Fruit fly (Drosophila melanogaster): ENCODE results near the gene Acbp5.

Gene Acbp5

dm6 chr3L:8767876-8768275 lies 20.5 kb downstream of the Acbp5 start (continued):
- TF ChIP-seq Hmr (GFP tag; optimal IDR thresholded peaks at IDR 0.05) (peak; percentile 70), CG5953 (GFP tag; IDR thresholded peaks at IDR 0.05) (no peak), cad (GFP tag; optimal IDR thresholded peaks at IDR 0.05) (no peak), ken (GFP tag; IDR thresholded peaks at IDR 0.05) (no peak), ase (GFP tag; IDR thresholded peaks at IDR 0.05) (no peak), CG11398 (GFP tag; optimal IDR thresholded peaks at IDR 0.05) (no peak), ATbp (GFP tag; optimal IDR thresholded peaks at IDR 0.05) (no peak), CG30431 (GFP tag; optimal IDR thresholded peaks at IDR 0.05) (no peak), Nf-YA (GFP tag; IDR thresholded peaks at IDR 0.05) (no peak), Dek (tag; optimal IDR thresholded peaks at IDR 0.05) (no peak), Hr3 (GFP tag; optimal IDR thresholded peaks at IDR 0.05) (no peak), btn (GFP tag; optimal IDR thresholded peaks at IDR 0.05) (no peak), wdn (GFP tag; IDR thresholded peaks at IDR 0.05) (no peak), NFAT (GFP tag; IDR thresholded peaks at IDR 0.05) (no peak), slbo (GFP tag; IDR thresholded peaks at IDR 0.05) (peak; percentile 70), Sin3A (optimal IDR thresholded peaks at IDR 0.05) (no peak), HmgZ (tag; optimal IDR thresholded peaks at IDR 0.05) (peak; percentile 56), CG12219 (GFP tag; optimal IDR thresholded peaks at IDR 0.05) (peak; percentile 35), gce (GFP tag; IDR thresholded peaks at IDR 0.05) (no peak), CG32532 (GFP tag; IDR thresholded peaks at IDR 0.05) (no peak; the same call in 1 of the 2 replicates), CG5180 (GFP tag; optimal IDR thresholded peaks at IDR 0.05) (peak; percentile 3), CG30403 (GFP tag; optimal IDR thresholded peaks at IDR 0.05) (peak; percentile 69), CG8388 (GFP tag; optimal IDR thresholded peaks at IDR 0.05) (peak; percentile 74), grau (tag; optimal IDR thresholded peaks at IDR 0.05) (peak; percentile 62), az2 (GFP tag; optimal IDR thresholded peaks at IDR 0.05) (no peak), vvl (GFP tag; IDR thresholded peaks at IDR 0.05) (no peak), CG18476 (GFP tag; optimal IDR thresholded peaks at IDR 0.05) (peak; percentile 24), corto (GFP tag; optimal IDR thresholded peaks at IDR 0.05) (no peak), Nf-YB (GFP tag; optimal IDR thresholded peaks at IDR 0.05) (no peak), CG14441 (GFP tag; IDR thresholded peaks at IDR 0.05) (peak; percentile 38; the same call in 1 of the 2 replicates), Neu2 (GFP tag; optimal IDR thresholded peaks at IDR 0.05; ENCODE audit: borderline replicate concordance) (no peak), salm (tag; optimal IDR thresholded peaks at IDR 0.05) (no peak), CG6175 (GFP tag; IDR thresholded peaks at IDR 0.05) (no peak), Vsx1 (GFP tag; optimal IDR thresholded peaks at IDR 0.05) (peak; percentile 39), CG16813 (GFP tag; IDR thresholded peaks at IDR 0.05; ENCODE audit: partially characterized antibody) (no peak), fru (optimal IDR thresholded peaks at IDR 0.05) (no peak), ara (GFP tag; IDR thresholded peaks at IDR 0.05) (no peak), CG4424 (GFP tag; optimal IDR thresholded peaks at IDR 0.05) (peak; percentile 5), usp (GFP tag; optimal IDR thresholded peaks at IDR 0.05) (no peak), CG7372 (GFP tag; IDR thresholded peaks at IDR 0.05) (0 out of 2 replicates have a peak, but pooled peaks have one; percentile 10), lola (GFP tag; optimal IDR thresholded peaks at IDR 0.05) (no peak), rib (GFP tag; IDR thresholded peaks at IDR 0.05) (no peak), CG1603 (tag; optimal IDR thresholded peaks at IDR 0.05) (peak; percentile 15), CG6683 (GFP tag; optimal IDR thresholded peaks at IDR 0.05) (no peak), YL-1 (GFP tag; optimal IDR thresholded peaks at IDR 0.05) (no peak), CG1647 (GFP tag; optimal IDR thresholded peaks at IDR 0.05) (no peak), bbx (GFP tag; IDR thresholded peaks at IDR 0.05; ENCODE audit: partially characterized antibody) (no peak), CG1024 (GFP tag; IDR thresholded peaks at IDR 0.05) (no peak), CG6654 (GFP tag; optimal IDR thresholded peaks at IDR 0.05) (no peak), CG34422 (GFP tag; IDR thresholded peaks at IDR 0.05) (no peak), CG13775 (GFP tag; optimal IDR thresholded peaks at IDR 0.05) (peak; percentile 50), psq (GFP tag; optimal IDR thresholded peaks at IDR 0.05) (no peak), Mad (GFP tag; optimal IDR thresholded peaks at IDR 0.05) (no peak)

Measured in whole organism, embryonic.